Worm (Caenorhabditis elegans) whole organism, L1 larva: Measurements from ENCODE around the gene K09A11.1.

Experiments
- C16A3.4 ChIP-seq: fragments of 150-350 bp; optimal IDR thresholded peaks from 2 replicates; lab custom pipeline; 2014; ENCODE audit warnings: missing biosample characterization, missing genetic modification characterization
- F16B12.6 ChIP-seq: fragments of 150-350 bp; optimal IDR thresholded peaks from 2 replicates; lab custom pipeline; 2014; ENCODE audit warnings: missing biosample characterization, missing genetic modification characterization
- Y116A8C.19 ChIP-seq: sonication (generic microtip); optimal IDR thresholded peaks from 2 replicates; lab custom pipeline; 2016; ENCODE audit warnings: missing compliant biosample characterization, missing genetic modification characterization, borderline replicate concordance
- blmp-1 ChIP-seq: fragments of 150-350 bp; optimal IDR thresholded peaks from 2 replicates; lab custom pipeline; 2014; ENCODE audit warnings: missing biosample characterization, missing genetic modification characterization
- ceh-63 ChIP-seq: fragments of 200-800 bp; sonication (Bioruptor generic); optimal IDR thresholded peaks from 2 replicates; lab custom pipeline; 2018; ENCODE audit warnings: mild to moderate bottlenecking, missing genetic modification characterization, missing compliant biosample characterization
- ceh-82 ChIP-seq, 3 experiments: fragments of 150-350 bp in 1 of 3; sonication (generic microtip) in 2 of 3; optimal IDR thresholded peaks; 2 replicates each; lab custom pipeline; 2014 to 2017; ENCODE audit warnings: missing biosample characterization in 3 of 3, missing genetic modification characterization in 3 of 3
- ceh-90 ChIP-seq: sonication (generic microtip); optimal IDR thresholded peaks from 2 replicates; lab custom pipeline; 2016; ENCODE audit warnings: missing genetic modification characterization, missing compliant biosample characterization
- dsc-1 ChIP-seq: sonication (generic microtip); optimal IDR thresholded peaks from 2 replicates; lab custom pipeline; 2016; ENCODE audit warnings: mild to moderate bottlenecking, missing genetic modification characterization, missing compliant biosample characterization
- efl-3 ChIP-seq: fragments of 200-800 bp; sonication (Bioruptor generic); optimal IDR thresholded peaks from 2 replicates; lab custom pipeline; 2018; ENCODE audit warnings: mild to moderate bottlenecking, missing genetic modification characterization, missing compliant biosample characterization
- egl-27 ChIP-seq, 2 experiments: fragments of 150-350 bp in 1 of 2; sonication (generic microtip); optimal IDR thresholded peaks; 3 replicates each; lab custom pipeline; 2017 to 2018; ENCODE audit warnings: missing biosample characterization in 2 of 2, missing genetic modification characterization in 2 of 2, missing genetic modification reagents in 2 of 2
- elt-2 ChIP-seq: sonication (generic microtip); optimal IDR thresholded peaks from 2 replicates; lab custom pipeline; 2016; ENCODE audit warnings: missing genetic modification characterization, mild to moderate bottlenecking, inconsistent platforms, missing compliant biosample characterization, missing genetic modification reagents
- elt-3 ChIP-seq, 6 experiments: fragments of 150-350 bp in 1 of 6; sonication (generic microtip); optimal IDR thresholded peaks; 2 replicates each; lab custom pipeline; 2017 to 2018; ENCODE audit warnings: missing biosample characterization in 6 of 6, missing genetic modification characterization in 6 of 6, inconsistent platforms in 1 of 6
- ets-5 ChIP-seq: fragments of 200-800 bp; sonication (Bioruptor generic); IDR thresholded peaks from 2 replicates; pipeline ENCODE4 v1.3.6; 2022; ENCODE audit warnings: missing genetic modification characterization, missing compliant biosample characterization
- fkh-4 ChIP-seq: sonication (generic microtip); optimal IDR thresholded peaks from 2 replicates; lab custom pipeline; 2016; ENCODE audit warnings: missing compliant biosample characterization, missing genetic modification characterization, borderline replicate concordance
- fkh-8 ChIP-seq: sonication (generic microtip); optimal IDR thresholded peaks from 2 replicates; lab custom pipeline; 2016; ENCODE audit warnings: mild to moderate bottlenecking, missing genetic modification characterization, missing compliant biosample characterization
- fos-1 ChIP-seq: fragments of 150-350 bp; optimal IDR thresholded peaks from 2 replicates; lab custom pipeline; 2014; ENCODE audit warnings: missing biosample characterization, missing genetic modification characterization
- grh-1 ChIP-seq: fragments of 200-800 bp; sonication (Bioruptor generic); IDR thresholded peaks from 2 replicates; pipeline ENCODE4 v1.3.6; 2022; ENCODE audit warnings: missing genetic modification reagents, missing genetic modification characterization, missing compliant biosample characterization
- hlh-4 ChIP-seq: sonication (generic microtip); optimal IDR thresholded peaks from 2 replicates; lab custom pipeline; 2016; ENCODE audit warnings: mild to moderate bottlenecking, missing genetic modification characterization, missing compliant biosample characterization
- hpl-2 ChIP-seq: fragments of 150-350 bp; optimal IDR thresholded peaks from 2 replicates; lab custom pipeline; 2014; ENCODE audit warnings: missing biosample characterization, missing genetic modification reagents, missing genetic modification characterization
- irx-1 ChIP-seq: sonication (generic microtip); optimal IDR thresholded peaks from 2 replicates; lab custom pipeline; 2016; ENCODE audit warnings: missing genetic modification characterization, missing compliant biosample characterization
- isw-1 ChIP-seq: fragments of 200-800 bp; sonication (Bioruptor generic); IDR thresholded peaks from 2 replicates; pipeline ENCODE4 v1.3.6; 2022; ENCODE audit warnings: missing genetic modification characterization, missing compliant biosample characterization
- jun-1 ChIP-seq: fragments of 150-350 bp; optimal IDR thresholded peaks from 2 replicates; lab custom pipeline; 2014; ENCODE audit warnings: missing biosample characterization, missing genetic modification reagents, missing genetic modification characterization
- lin-13 ChIP-seq: fragments of 150-350 bp; optimal IDR thresholded peaks from 2 replicates; lab custom pipeline; 2014; ENCODE audit warnings: missing biosample characterization, missing genetic modification reagents, missing genetic modification characterization
- lin-39 ChIP-seq: fragments of 150-350 bp; optimal IDR thresholded peaks from 2 replicates; lab custom pipeline; 2014; ENCODE audit warnings: missing biosample characterization, missing genetic modification reagents, missing genetic modification characterization
- mab-9 ChIP-seq: fragments of 200-800 bp; sonication (Bioruptor generic); IDR thresholded peaks from 2 replicates; pipeline ENCODE4 v1.3.6; 2022; ENCODE audit warnings: missing genetic modification reagents, missing genetic modification characterization, missing compliant biosample characterization
- mdl-1 ChIP-seq, 2 experiments: fragments of 150-350 bp; optimal IDR thresholded peaks; 2 replicates each; lab custom pipeline; 2014 to 2017; ENCODE audit warnings: missing biosample characterization in 2 of 2, missing genetic modification characterization in 2 of 2, inconsistent platforms in 1 of 2
- mep-1 ChIP-seq: fragments of 150-350 bp; optimal IDR thresholded peaks from 2 replicates; lab custom pipeline; 2014; ENCODE audit warnings: missing biosample characterization, missing genetic modification characterization
- nhr-11 ChIP-seq: fragments of 150-350 bp; optimal IDR thresholded peaks from 2 replicates; lab custom pipeline; 2014; ENCODE audit warnings: missing biosample characterization, missing genetic modification characterization
- nhr-20 ChIP-seq: sonication (generic microtip); optimal IDR thresholded peaks from 2 replicates; lab custom pipeline; 2016; ENCODE audit warnings: mild to moderate bottlenecking, missing genetic modification characterization, missing compliant biosample characterization
- nhr-237 ChIP-seq: fragments of 150-350 bp; optimal IDR thresholded peaks from 2 replicates; lab custom pipeline; 2014; ENCODE audit warnings: missing biosample characterization, missing genetic modification characterization
- nhr-47 ChIP-seq: sonication (generic microtip); optimal IDR thresholded peaks from 2 replicates; lab custom pipeline; 2016; ENCODE audit warnings: mild to moderate bottlenecking, missing genetic modification characterization, moderate library complexity, missing compliant biosample characterization
- nhr-71 ChIP-seq: sonication (generic microtip); optimal IDR thresholded peaks from 2 replicates; lab custom pipeline; 2016; ENCODE audit warnings: mild to moderate bottlenecking, missing genetic modification characterization, moderate library complexity, missing compliant biosample characterization
- nhr-76 ChIP-seq: sonication (generic microtip); optimal IDR thresholded peaks from 2 replicates; lab custom pipeline; 2017; ENCODE audit warnings: missing biosample characterization, missing genetic modification characterization
- nhr-77 ChIP-seq: fragments of 150-350 bp; optimal IDR thresholded peaks from 2 replicates; lab custom pipeline; 2014; ENCODE audit warnings: missing biosample characterization, missing genetic modification characterization
- nhr-90 ChIP-seq: sonication (generic microtip); optimal IDR thresholded peaks from 2 replicates; lab custom pipeline; 2016; ENCODE audit warnings: mild to moderate bottlenecking, missing genetic modification characterization, missing compliant biosample characterization; ENCODE audit not compliant: poor library complexity
- pag-3 ChIP-seq: sonication (generic microtip); optimal IDR thresholded peaks from 2 replicates; lab custom pipeline; 2017; ENCODE audit warnings: missing genetic modification characterization, mild to moderate bottlenecking, missing compliant biosample characterization, antibody characterized with exemption, borderline replicate concordance; ENCODE audit not compliant: insufficient read depth
- pqm-1 ChIP-seq: sonication (generic microtip); optimal IDR thresholded peaks from 3 replicates; lab custom pipeline; 2017; ENCODE audit warnings: missing biosample characterization, missing genetic modification characterization
- rnt-1 ChIP-seq: sonication (generic microtip); optimal IDR thresholded peaks from 2 replicates; lab custom pipeline; 2016; ENCODE audit warnings: mild to moderate bottlenecking, missing genetic modification characterization, moderate library complexity, missing compliant biosample characterization
- skn-1 ChIP-seq: fragments of 150-350 bp; optimal IDR thresholded peaks from 2 replicates; lab custom pipeline; 2014; ENCODE audit warnings: missing biosample characterization, missing genetic modification characterization
- snpc-4 ChIP-seq: fragments of 150-350 bp; optimal IDR thresholded peaks from 2 replicates; lab custom pipeline; 2014; ENCODE audit warnings: missing biosample characterization, missing genetic modification characterization
- sptf-1 ChIP-seq: fragments of 150-350 bp; optimal IDR thresholded peaks from 2 replicates; lab custom pipeline; 2014; ENCODE audit warnings: missing biosample characterization, missing genetic modification characterization
- tbx-2 ChIP-seq: sonication (generic microtip); optimal IDR thresholded peaks from 2 replicates; lab custom pipeline; 2016; ENCODE audit warnings: missing genetic modification characterization, missing compliant biosample characterization
- tlp-1 ChIP-seq: fragments of 150-350 bp; optimal IDR thresholded peaks from 2 replicates; lab custom pipeline; 2014; ENCODE audit warnings: missing biosample characterization, missing genetic modification characterization
- unc-130 ChIP-seq: fragments of 150-350 bp; optimal IDR thresholded peaks from 2 replicates; lab custom pipeline; 2017; ENCODE audit warnings: missing biosample characterization, missing genetic modification characterization, inconsistent platforms
- unc-30 ChIP-seq: sonication (generic microtip); optimal IDR thresholded peaks from 2 replicates; lab custom pipeline; 2017; ENCODE audit warnings: missing biosample characterization, missing genetic modification characterization
- unc-62 ChIP-seq: fragments of 150-350 bp; optimal IDR thresholded peaks from 2 replicates; lab custom pipeline; 2014; ENCODE audit warnings: missing biosample characterization, missing genetic modification reagents, missing genetic modification characterization
- xbp-1 ChIP-seq: sonication (generic microtip); optimal IDR thresholded peaks from 2 replicates; lab custom pipeline; 2016; ENCODE audit warnings: missing genetic modification characterization, missing compliant biosample characterization
- zag-1 ChIP-seq: fragments of 150-350 bp; optimal IDR thresholded peaks from 2 replicates; lab custom pipeline; 2014; ENCODE audit warnings: missing biosample characterization, missing genetic modification characterization

The K09A11.1 gene

ce11 chrX:13307852-13308251, 45.6 kb downstream of the K09A11.1 start:
- no peak for TF ChIP-seq elt-2 (tag; lab: Kevin White, UChicago)
- no peak for TF ChIP-seq irx-1 (tag; lab: Kevin White, UChicago)
- TF ChIP-seq unc-62 (GFP tag; lab: Kevin White, UChicago) = no peak
- TF ChIP-seq grh-1 (GFP tag; lab: Robert Waterston, UW) = no peak
- TF ChIP-seq fkh-8 (tag; lab: Kevin White, UChicago) = no peak
- TF ChIP-seq ceh-90 (tag; lab: Kevin White, UChicago) = no peak
- TF ChIP-seq Y116A8C.19 = no peak
- no peak for TF ChIP-seq mdl-1 (tag; optimal IDR thresholded peaks at IDR 0.05; lab: Kevin White, UChicago)
- TF ChIP-seq nhr-47 (tag; lab: Kevin White, UChicago) = no peak
- TF ChIP-seq elt-3 (tag; optimal IDR thresholded peaks at IDR 0.05; lab: Kevin White, UChicago) = no peak
- no peak for TF ChIP-seq tbx-2 (tag; lab: Kevin White, UChicago)
- no peak for TF ChIP-seq ceh-63 (GFP tag; lab: Kevin White, UChicago)
- no peak for TF ChIP-seq isw-1
- TF ChIP-seq tlp-1 (tag; lab: Kevin White, UChicago) = no peak
- no peak for TF ChIP-seq F16B12.6
- TF ChIP-seq blmp-1 (tag; lab: Kevin White, UChicago) = no peak
- TF ChIP-seq nhr-90 (tag; lab: Kevin White, UChicago) = no peak

- no peak for TF ChIP-seq rnt-1
- TF ChIP-seq ceh-63 (GFP tag; lab: Kevin White, UChicago) = no peak
- no peak for TF ChIP-seq lin-13 (GFP tag; lab: Kevin White, UChicago)
Observed at ce11 chrX:13308745-13309144, 46.5 kb downstream of the K09A11.1 start, which contains the start of gene srxa-8. TSS of gene srxa-8 (minus strand) at chrX:13308845.

- TF ChIP-seq Y116A8C.19 = no peak
- no peak for TF ChIP-seq sptf-1 (tag; lab: Kevin White, UChicago)
- no peak for TF ChIP-seq unc-130 (tag; lab: Kevin White, UChicago)
- TF ChIP-seq ceh-82 (tag; optimal IDR thresholded peaks at IDR 0.05; lab: Kevin White, UChicago) = no peak
- no peak for TF ChIP-seq hpl-2 (GFP tag; lab: Kevin White, UChicago)
- TF ChIP-seq nhr-71 = no peak
- TF ChIP-seq nhr-76 (tag; lab: Kevin White, UChicago) = no peak
- TF ChIP-seq zag-1 (tag; lab: Kevin White, UChicago) = no peak
- TF ChIP-seq ets-5 (GFP tag; lab: Robert Waterston, UW) = no peak
- TF ChIP-seq jun-1 (tag; lab: Kevin White, UChicago) = peak; percentile 12
- TF ChIP-seq pag-3 (tag; lab: Kevin White, UChicago) = no peak
- TF ChIP-seq elt-2 (tag; lab: Kevin White, UChicago) = peak; percentile 88
- no peak for TF ChIP-seq unc-30 (tag; lab: Kevin White, UChicago)
- no peak for TF ChIP-seq mep-1
- TF ChIP-seq nhr-90 (tag; lab: Kevin White, UChicago) = peak; percentile 13
- TF ChIP-seq C16A3.4 (tag; lab: Kevin White, UChicago) = no peak
- TF ChIP-seq xbp-1 (tag; lab: Kevin White, UChicago) = no peak
- no peak for TF ChIP-seq snpc-4 (tag; lab: Kevin White, UChicago)
- TF ChIP-seq nhr-20 (tag; lab: Kevin White, UChicago) = peak; percentile 19
- no peak for TF ChIP-seq ceh-90 (tag; lab: Kevin White, UChicago)
- TF ChIP-seq fkh-4 (tag; lab: Kevin White, UChicago) = no peak
- TF ChIP-seq grh-1 (GFP tag; lab: Robert Waterston, UW) = no peak
- TF ChIP-seq mab-9 = no peak
- peak; percentile 76 for TF ChIP-seq pqm-1
- no peak for TF ChIP-seq fkh-8 (tag; lab: Kevin White, UChicago)
- TF ChIP-seq mdl-1 (tag; optimal IDR thresholded peaks at IDR 0.05; lab: Kevin White, UChicago) = peak in 1 of 2 experiments; percentile 30
- TF ChIP-seq hlh-4 (tag; lab: Kevin White, UChicago) = no peak
- TF ChIP-seq nhr-11 (tag; lab: Kevin White, UChicago) = no peak
- no peak for TF ChIP-seq nhr-77 (tag; lab: Kevin White, UChicago)
- TF ChIP-seq fos-1 (tag; lab: Kevin White, UChicago) = no peak
- TF ChIP-seq nhr-237 (tag; lab: Kevin White, UChicago) = no peak
- TF ChIP-seq dsc-1 (tag; lab: Kevin White, UChicago) = no peak
- TF ChIP-seq lin-39 = no peak
- no peak for TF ChIP-seq egl-27 (tag; optimal IDR thresholded peaks at IDR 0.05; lab: Kevin White, UChicago)
- no peak for TF ChIP-seq efl-3 (GFP tag; lab: Kevin White, UChicago)
- TF ChIP-seq lin-13 (GFP tag; lab: Kevin White, UChicago) = no peak
- no peak for TF ChIP-seq tbx-2 (tag; lab: Kevin White, UChicago)
- TF ChIP-seq skn-1 (tag; lab: Kevin White, UChicago) = no peak
Observed at ce11 chrX:13310763-13311162, 48.5 kb downstream of the K09A11.1 start.
